Worm (Caenorhabditis elegans) whole organism, L1 larva: ENCODE measurements around the gene clec-145.

Experiments used
- ceh-8 ChIP-seq: fragments of 200-800 bp; sonication (Bioruptor generic); optimal IDR thresholded peaks from 2 replicates; lab custom pipeline; 2018; ENCODE audit warnings: mild to moderate bottlenecking, missing genetic modification characterization, moderate library complexity, missing compliant biosample characterization
- efl-1 ChIP-seq, 4 experiments: fragments of 150-350 bp; optimal IDR thresholded peaks in 3 of 4; peaks in 1 of 4; 1 replicate in 1 of 4; 2 replicates in 3 of 4; lab custom pipeline; 2014; ENCODE audit warnings: missing biosample characterization in 2 of 4, missing genetic modification characterization in 2 of 4, missing genetic modification reagents in 2 of 4
- lin-13 ChIP-seq: fragments of 150-350 bp; optimal IDR thresholded peaks from 2 replicates; lab custom pipeline; 2014; ENCODE audit warnings: missing biosample characterization, missing genetic modification reagents, missing genetic modification characterization
- unc-62 ChIP-seq: fragments of 150-350 bp; optimal IDR thresholded peaks from 2 replicates; lab custom pipeline; 2014; ENCODE audit warnings: missing biosample characterization, missing genetic modification reagents, missing genetic modification characterization
- xbp-1 ChIP-seq: sonication (generic microtip); optimal IDR thresholded peaks from 2 replicates; lab custom pipeline; 2016; ENCODE audit warnings: missing genetic modification characterization, missing compliant biosample characterization

clec-145 gene

DNA sequence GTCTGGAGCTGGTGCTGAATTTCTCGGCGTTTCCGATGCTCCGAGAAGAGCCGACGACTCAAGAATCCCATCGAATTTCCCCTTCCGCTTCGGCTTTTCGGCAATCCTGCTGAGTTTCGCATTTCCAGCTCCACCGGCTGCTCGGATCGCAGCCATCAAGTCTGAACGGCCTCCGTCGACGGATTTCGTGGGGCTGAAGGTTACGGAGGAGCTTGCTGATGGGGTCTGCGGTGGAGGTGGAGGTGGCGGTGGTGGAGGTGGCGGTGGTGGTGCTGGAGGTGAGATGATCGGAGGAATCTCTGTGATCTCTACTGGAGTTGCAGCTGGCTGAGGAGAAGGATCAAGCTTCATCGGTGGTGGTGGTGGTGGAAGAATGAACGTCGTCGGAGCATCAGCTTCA lies 47.4 kb downstream of the clec-145 start:
- no peak for TF ChIP-seq unc-62 (GFP tag; lab: Kevin White, UChicago)
- TF ChIP-seq ceh-8: peak; percentile 21

DNA sequence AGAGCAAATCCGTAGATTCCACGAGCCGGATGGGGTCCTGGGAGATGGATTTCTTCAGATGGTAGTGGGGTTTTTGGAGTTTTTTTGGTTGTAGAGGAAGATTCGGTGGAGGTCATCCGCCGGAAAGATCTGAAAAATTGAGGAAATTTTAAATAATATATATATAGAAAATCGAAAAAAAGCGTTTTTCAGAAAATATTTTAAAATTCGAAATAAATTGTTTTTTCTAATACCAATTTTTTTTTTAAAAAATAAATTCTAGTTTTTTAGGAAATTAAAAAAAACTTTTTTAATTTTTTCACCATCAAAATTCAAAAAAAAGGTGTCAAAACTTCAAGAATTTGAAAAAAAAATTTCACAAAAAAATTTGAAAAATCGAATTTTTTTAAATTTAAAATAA lies 49.4 kb downstream of the clec-145 start, which contains the start of the genes noa-1 and Y48E1B.17:
Gene noa-1, minus strand, starts transcription at position 101 of the 400 bp plus-strand sequence.
Gene Y48E1B.17, minus strand, starts transcription at position 129 of the 400 bp plus-strand sequence.
- no peak for TF ChIP-seq lin-13 (GFP tag; lab: Kevin White, UChicago)
- TF ChIP-seq xbp-1 (tag; lab: Kevin White, UChicago): no peak
- no peak for TF ChIP-seq efl-1 (optimal IDR thresholded peaks at IDR 0.05; lab: Kevin White, UChicago)
- peak in 1 of 2 experiments; percentile 53 for TF ChIP-seq efl-1 (GFP tag; optimal IDR thresholded peaks at IDR 0.05 in 1 of 2; lab: Kevin White, UChicago)
- TF ChIP-seq, all 84 proteins: peak for 1
